Fruit fly (Drosophila melanogaster) whole organism, pupa: ENCODE measurements around the gene Sk2.
A peak's percentile ranks its signal among the peaks of the same experiment; 100 is the strongest.

Experiments
- CG10348 ChIP-seq: fragments of 200-800 bp; sonication (Bioruptor generic); IDR thresholded peaks from 2 replicates; pipeline ENCODE4 v1.3.6; 2022; ENCODE audit warnings: missing biosample characterization, missing genetic modification characterization
- CG12605 ChIP-seq: fragments of 200-800 bp; sonication (Bioruptor generic); IDR thresholded peaks from 2 replicates; pipeline ENCODE4 v1.3.6; 2022; ENCODE audit warnings: missing biosample characterization, missing genetic modification characterization
- CG13204 ChIP-seq: fragments of 200-800 bp; sonication (Bioruptor generic); optimal IDR thresholded peaks from 2 replicates; lab custom pipeline; 2018; ENCODE audit warnings: missing biosample characterization, mild to moderate bottlenecking, missing genetic modification characterization, moderate library complexity
- CG14655 ChIP-seq: fragments of 200-800 bp; sonication (Bioruptor generic); optimal IDR thresholded peaks from 3 replicates; lab custom pipeline; 2017; ENCODE audit warnings: mild to moderate bottlenecking, missing biosample characterization, missing genetic modification reagents, missing genetic modification characterization
- CG15710 ChIP-seq: fragments of 200-800 bp; sonication (Bioruptor generic); optimal IDR thresholded peaks from 2 replicates; lab custom pipeline; 2018; ENCODE audit warnings: missing biosample characterization, mild to moderate bottlenecking, missing genetic modification characterization, moderate library complexity
- CG17806 ChIP-seq: fragments of 200-800 bp; sonication (Bioruptor generic); optimal IDR thresholded peaks from 2 replicates; lab custom pipeline; 2018; ENCODE audit warnings: missing biosample characterization, mild to moderate bottlenecking, missing genetic modification characterization, moderate library complexity
- CG32121 ChIP-seq: fragments of 200-800 bp; sonication (Bioruptor generic); IDR thresholded peaks from 2 replicates; pipeline ENCODE4 v1.3.6; 2022; ENCODE audit warnings: missing biosample characterization, missing genetic modification characterization
- CG34367 ChIP-seq: fragments of 200-800 bp; sonication (Bioruptor generic); optimal IDR thresholded peaks from 2 replicates; lab custom pipeline; 2018; ENCODE audit warnings: missing biosample characterization, mild to moderate bottlenecking, missing genetic modification characterization
- CG4496 ChIP-seq: fragments of 200-800 bp; sonication (Bioruptor generic); IDR thresholded peaks from 3 replicates; pipeline ENCODE4 v1.3.6; 2022; ENCODE audit warnings: missing biosample characterization, missing genetic modification characterization
- CG8159 ChIP-seq: fragments of 200-800 bp; sonication (Bioruptor generic); optimal IDR thresholded peaks from 3 replicates; lab custom pipeline; 2018; ENCODE audit warnings: missing biosample characterization, mild to moderate bottlenecking, missing genetic modification characterization, moderate library complexity
- CG8301 ChIP-seq: fragments of 200-800 bp; sonication (Bioruptor generic); optimal IDR thresholded peaks from 2 replicates; lab custom pipeline; 2018; ENCODE audit warnings: missing biosample characterization, mild to moderate bottlenecking, missing genetic modification characterization
- CG9948 ChIP-seq: fragments of 200-800 bp; sonication (Bioruptor generic); optimal IDR thresholded peaks from 2 replicates; lab custom pipeline; 2018; ENCODE audit warnings: missing biosample characterization, mild to moderate bottlenecking, missing genetic modification characterization, moderate library complexity
- D1 ChIP-seq: fragments of 200-800 bp; sonication (Bioruptor generic); optimal IDR thresholded peaks from 2 replicates; lab custom pipeline; 2018; ENCODE audit warnings: missing biosample characterization, mild to moderate bottlenecking, missing genetic modification characterization, moderate library complexity
- EcR ChIP-seq: fragments of 200-800 bp; sonication (Bioruptor generic); optimal IDR thresholded peaks from 3 replicates; lab custom pipeline; 2019; ENCODE audit warnings: missing biosample characterization, missing genetic modification characterization, mild to moderate bottlenecking, moderate library complexity, missing genetic modification reagents
- Ets98B ChIP-seq: fragments of 200-800 bp; sonication (Bioruptor generic); IDR thresholded peaks from 2 replicates; pipeline ENCODE4 v1.3.6; 2022; ENCODE audit warnings: missing biosample characterization, missing genetic modification characterization
- Pif1A ChIP-seq: fragments of 200-800 bp; sonication (Bioruptor generic); optimal IDR thresholded peaks from 3 replicates; lab custom pipeline; 2016; ENCODE audit warnings: missing biosample characterization, missing genetic modification characterization
- Pif1B ChIP-seq: fragments of 200-800 bp; sonication (Bioruptor generic); optimal IDR thresholded peaks from 3 replicates; lab custom pipeline; 2016; ENCODE audit warnings: missing biosample characterization, missing genetic modification characterization
- Snoo ChIP-seq: fragments of 200-800 bp; sonication (Bioruptor generic); optimal IDR thresholded peaks from 3 replicates; lab custom pipeline; 2017; ENCODE audit warnings: missing biosample characterization, mild to moderate bottlenecking, missing genetic modification characterization, inconsistent platforms
- fd96Ca ChIP-seq: fragments of 200-800 bp; sonication (Bioruptor generic); IDR thresholded peaks from 3 replicates; pipeline ENCODE4 v1.3.6; 2022; ENCODE audit warnings: missing biosample characterization, missing genetic modification characterization
- gl ChIP-seq: fragments of 200-800 bp; sonication (Bioruptor generic); optimal IDR thresholded peaks from 2 replicates; lab custom pipeline; 2018; ENCODE audit warnings: missing biosample characterization, mild to moderate bottlenecking, missing genetic modification characterization
- rn ChIP-seq: fragments of 200-800 bp; sonication (Bioruptor generic); IDR thresholded peaks from 2 replicates; pipeline ENCODE4 v1.3.6; 2022; ENCODE audit warnings: missing biosample characterization, missing genetic modification characterization

Gene Sk2

DNA sequence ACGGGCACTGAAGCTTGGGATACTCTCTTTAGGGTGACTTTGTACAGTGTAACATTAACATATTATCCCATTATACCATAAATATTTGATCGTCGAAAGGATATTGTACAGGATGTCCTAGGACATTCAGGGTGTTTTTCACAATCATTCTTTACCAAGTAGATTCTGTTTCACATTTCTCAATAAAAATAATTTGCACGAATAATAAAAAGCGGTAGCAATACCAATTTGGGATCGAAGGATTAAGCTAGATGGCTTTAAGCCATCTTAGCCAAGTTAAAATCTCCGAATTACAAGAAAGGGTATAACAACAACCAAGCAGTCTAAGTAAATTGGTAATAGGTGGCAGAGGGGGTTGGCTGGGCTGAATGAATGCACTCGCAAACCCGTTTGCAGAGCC is 27.5 kb downstream of the Sk2 start:
- no peak for TF ChIP-seq Ets98B (GFP tag; lab: Robert Waterston, UW)
- no peak for TF ChIP-seq rn
- TF ChIP-seq CG13204 (GFP tag; lab: Kevin White, UChicago) = no peak
- TF ChIP-seq fd96Ca (GFP tag; lab: Robert Waterston, UW) = no peak
- no peak for TF ChIP-seq D1 (tag; lab: Kevin White, UChicago)
- no peak for TF ChIP-seq EcR
- peak; percentile 43 for TF ChIP-seq Pif1A (GFP tag; lab: Kevin White, UChicago)
- TF ChIP-seq CG9948 (tag; lab: Kevin White, UChicago) = peak; percentile 65
- TF ChIP-seq CG12605 (GFP tag; lab: Robert Waterston, UW) = no peak
- TF ChIP-seq CG15710 (tag; lab: Kevin White, UChicago) = peak; percentile 29
- TF ChIP-seq CG32121 = no peak
- TF ChIP-seq CG8159 (tag; lab: Kevin White, UChicago) = peak; percentile 62
- TF ChIP-seq CG17806 (tag; lab: Kevin White, UChicago) = peak; percentile 50
- peak; percentile 78 for TF ChIP-seq CG14655 (GFP tag; lab: Kevin White, UChicago)
- peak; percentile 58 for TF ChIP-seq CG8301 (tag; lab: Kevin White, UChicago)
- TF ChIP-seq Pif1B = peak; percentile 51
- no peak for TF ChIP-seq CG34367 (tag; lab: Kevin White, UChicago)
- peak; percentile 51 for TF ChIP-seq Snoo (tag; lab: Kevin White, UChicago)
- no peak for TF ChIP-seq CG4496 (GFP tag; lab: Robert Waterston, UW)
- no peak for TF ChIP-seq CG10348 (GFP tag; lab: Robert Waterston, UW)
- TF ChIP-seq gl (tag; lab: Kevin White, UChicago) = no peak

DNA sequence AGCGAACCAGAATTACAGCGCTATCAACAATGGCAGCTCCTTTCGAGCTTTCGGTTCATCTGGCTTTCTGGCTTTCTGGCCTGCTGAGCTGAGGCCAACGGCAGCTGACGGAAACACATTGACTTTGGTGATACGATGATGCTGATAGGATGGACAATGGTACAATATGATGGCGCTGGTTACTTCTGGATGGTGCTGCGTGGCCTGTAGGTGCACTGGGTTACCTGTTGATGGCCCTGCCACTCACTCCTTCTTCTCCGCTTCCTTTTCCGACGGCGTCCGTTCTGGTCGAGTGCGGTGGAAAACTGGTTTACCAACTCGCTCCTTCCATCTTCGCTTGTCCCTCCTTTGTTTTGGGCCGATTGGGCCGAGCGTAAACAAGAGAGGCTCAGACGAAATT is 27.9 kb downstream of the Sk2 start:
- TF ChIP-seq CG4496 (GFP tag; lab: Robert Waterston, UW) (no peak; the same call in 1 of the 3 replicates), EcR (peak; percentile 84), CG32121 (no peak), CG14655 (GFP tag; lab: Kevin White, UChicago) (no peak), CG10348 (GFP tag; lab: Robert Waterston, UW) (no peak), CG15710 (tag; lab: Kevin White, UChicago) (no peak)

dm6 chr3L:3076954-3077353 is 30.1 kb downstream of the Sk2 start:
- no peak for TF ChIP-seq CG10348 (GFP tag; lab: Robert Waterston, UW)
- TF ChIP-seq CG15710 (tag; lab: Kevin White, UChicago) = no peak
- no peak for TF ChIP-seq Pif1A (GFP tag; lab: Kevin White, UChicago)
- no peak for TF ChIP-seq rn
- TF ChIP-seq gl (tag; lab: Kevin White, UChicago) = no peak
- TF ChIP-seq CG13204 (GFP tag; lab: Kevin White, UChicago) = no peak
- TF ChIP-seq EcR = no peak
- TF ChIP-seq CG14655 (GFP tag; lab: Kevin White, UChicago) = no peak
- no peak for TF ChIP-seq fd96Ca (GFP tag; lab: Robert Waterston, UW)
- TF ChIP-seq CG4496 (GFP tag; lab: Robert Waterston, UW) = no peak
- no peak for TF ChIP-seq CG9948 (tag; lab: Kevin White, UChicago)

dm6 chr3L:3077568-3078107 is 30.8 kb downstream of the Sk2 start:
- TF ChIP-seq Snoo (tag; lab: Kevin White, UChicago) (peak; percentile 27), Ets98B (GFP tag; lab: Robert Waterston, UW) (peak; percentile 78), gl (tag; lab: Kevin White, UChicago) (peak; percentile 50), fd96Ca (GFP tag; lab: Robert Waterston, UW) (peak; percentile 74), CG17806 (tag; lab: Kevin White, UChicago) (peak; percentile 23), CG34367 (tag; lab: Kevin White, UChicago) (peak; percentile 65), CG8301 (tag; lab: Kevin White, UChicago) (peak; percentile 16), CG15710 (tag; lab: Kevin White, UChicago) (peak; percentile 65), CG32121 (peak; percentile 64; the same call in 1 of the 2 replicates), CG4496 (GFP tag; lab: Robert Waterston, UW) (peak; percentile 81), D1 (tag; lab: Kevin White, UChicago) (peak; percentile 4), EcR (peak; percentile 57), CG10348 (GFP tag; lab: Robert Waterston, UW) (no peak), Pif1B (peak; percentile 42), CG9948 (tag; lab: Kevin White, UChicago) (peak; percentile 9), CG14655 (GFP tag; lab: Kevin White, UChicago) (peak; percentile 27), CG12605 (GFP tag; lab: Robert Waterston, UW) (peak; percentile 92), CG8159 (tag; lab: Kevin White, UChicago) (peak; percentile 31), CG13204 (GFP tag; lab: Kevin White, UChicago) (peak; percentile 91), Pif1A (GFP tag; lab: Kevin White, UChicago) (peak; percentile 58), rn (peak; percentile 6; the same call in 1 of the 2 replicates)
- TF ChIP-seq, all 21 proteins: peak for 20

DNA sequence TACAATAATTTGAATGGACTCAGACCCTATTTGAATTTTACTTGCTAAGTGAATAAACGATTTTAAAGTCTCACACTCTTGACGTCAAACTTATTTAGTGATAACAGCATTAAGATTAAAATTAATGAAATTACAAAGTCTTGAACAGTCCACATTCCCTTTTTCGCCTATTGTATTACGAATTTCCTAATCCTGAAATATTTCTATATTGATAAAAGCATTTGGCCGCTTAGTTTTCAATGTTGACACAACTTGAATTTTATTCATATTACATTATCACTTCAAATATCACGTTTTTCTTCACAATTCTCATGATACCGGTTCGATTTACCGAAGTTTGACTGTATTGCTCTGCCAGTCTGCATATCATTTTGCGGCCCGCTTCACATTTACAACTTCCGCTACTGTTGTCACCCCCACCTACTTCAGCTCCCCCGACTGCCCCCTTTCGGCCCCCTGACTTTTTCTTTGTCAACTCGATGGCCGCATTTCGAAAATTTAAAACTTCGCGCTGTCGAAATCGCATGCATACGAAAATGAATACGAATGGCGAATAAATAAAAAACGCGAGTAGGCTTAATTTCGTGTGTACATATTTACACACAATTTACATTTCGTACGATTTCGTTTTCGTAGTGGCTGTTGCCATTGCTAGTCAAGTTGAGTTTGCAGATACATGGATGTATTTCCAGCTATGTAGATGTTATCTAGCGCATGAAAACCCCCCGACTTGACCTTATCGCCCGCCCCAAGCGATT is 31.7 kb downstream of the Sk2 start:
- TF ChIP-seq CG12605 (GFP tag; lab: Robert Waterston, UW) (no peak), CG9948 (tag; lab: Kevin White, UChicago) (peak; percentile 28), Ets98B (GFP tag; lab: Robert Waterston, UW) (no peak), CG17806 (tag; lab: Kevin White, UChicago) (peak; percentile 16), CG8159 (tag; lab: Kevin White, UChicago) (peak; percentile 55), CG32121 (no peak), Pif1B (no peak), CG8301 (tag; lab: Kevin White, UChicago) (peak; percentile 56), gl (tag; lab: Kevin White, UChicago) (no peak), EcR (no peak), CG15710 (tag; lab: Kevin White, UChicago) (peak; percentile 47), D1 (tag; lab: Kevin White, UChicago) (no peak), CG34367 (tag; lab: Kevin White, UChicago) (no peak), Snoo (tag; lab: Kevin White, UChicago) (peak; percentile 46), rn (no peak), CG10348 (GFP tag; lab: Robert Waterston, UW) (no peak), CG13204 (GFP tag; lab: Kevin White, UChicago) (no peak), Pif1A (GFP tag; lab: Kevin White, UChicago) (peak; percentile 12), CG4496 (GFP tag; lab: Robert Waterston, UW) (no peak; the same call in 2 of the 3 replicates), fd96Ca (GFP tag; lab: Robert Waterston, UW) (no peak), CG14655 (GFP tag; lab: Kevin White, UChicago) (peak; percentile 32)
